Worm (Caenorhabditis elegans): ENCODE measurements around the gene K09D9.14.

DNA sequence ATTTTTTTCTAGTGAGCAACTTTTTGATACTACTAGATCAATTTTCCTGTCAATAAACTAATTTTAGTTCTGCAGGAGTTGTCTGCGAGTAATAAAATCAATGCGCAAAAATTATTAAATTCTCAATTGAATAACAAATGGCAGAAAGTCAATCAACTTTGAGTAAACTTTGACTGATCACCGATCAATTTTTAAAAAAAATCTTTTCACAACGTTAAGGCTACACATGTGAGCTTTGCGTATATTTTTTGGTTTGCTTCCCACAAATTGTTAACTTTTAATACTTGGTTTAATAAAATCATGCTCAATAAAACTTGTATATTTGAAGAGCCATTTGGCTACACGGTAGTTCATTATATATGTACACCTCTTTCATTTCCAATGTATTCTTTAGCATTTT, 13.7 kb downstream of the K09D9.14 start, which contains the start of gene srh-7:
- TF ChIP-seq sem-2 (GFP tag; optimal IDR thresholded peaks at IDR 0.05) (no peak), elt-1 (tag; optimal IDR thresholded peaks at IDR 0.05; ENCODE audit: borderline replicate concordance, insufficient read depth) (no peak), elt-3 (tag; optimal IDR thresholded peaks at IDR 0.05) (no peak), unc-120 (tag; optimal IDR thresholded peaks at IDR 0.05; ENCODE audit: poor library complexity, severe bottlenecking) (no peak), unc-62 (GFP tag; optimal IDR thresholded peaks at IDR 0.05) (no peak), lsy-2 (tag; optimal IDR thresholded peaks at IDR 0.05) (no peak), cnd-1 (tag; optimal IDR thresholded peaks at IDR 0.05) (no peak), unc-39 (tag; optimal IDR thresholded peaks at IDR 0.05) (no peak)

Measured in whole organism, mixed stage, embryonic.